Worm (Caenorhabditis elegans): ENCODE data around the gene T24H10.1.

The T24H10.1 gene

ce11 chrII:9126965-9127364, 27.8 kb downstream of the T24H10.1 start:
- TF ChIP-seq nhr-179 (tag; optimal IDR thresholded peaks at IDR 0.05) (no peak), C17E4.6 (GFP tag; IDR thresholded peaks at IDR 0.05) (no peak), hmg-1.2 (GFP tag; IDR thresholded peaks at IDR 0.05) (no peak), tbp1 (GFP tag; optimal IDR thresholded peaks at IDR 0.05) (no peak), lin-54 (GFP tag; optimal IDR thresholded peaks at IDR 0.05) (no peak), lir-1 (GFP tag; conservative IDR thresholded peaks at IDR 0.05) (no peak), rcor-1 (GFP tag; IDR thresholded peaks at IDR 0.05) (no peak), madf-6 (GFP tag; IDR thresholded peaks at IDR 0.05) (no peak), Y79H2A.3 (GFP tag; conservative IDR thresholded peaks at IDR 0.05) (no peak), ztf-22 (GFP tag; optimal IDR thresholded peaks at IDR 0.05) (no peak)

ce11 chrII:9127379-9127778, 28.2 kb downstream of the T24H10.1 start:
- TF ChIP-seq F22D6.2 (tag; optimal IDR thresholded peaks at IDR 0.05) (no peak), lin-54 (GFP tag; optimal IDR thresholded peaks at IDR 0.05) (no peak), C06A6.2 (GFP tag; conservative IDR thresholded peaks at IDR 0.05) (no peak), T07F8.4 (tag; optimal IDR thresholded peaks at IDR 0.05) (no peak), rpc-1 (optimal IDR thresholded peaks at IDR 0.05) (no peak), rpc-1 (tag; optimal IDR thresholded peaks at IDR 0.05) (no peak), madf-10 (tag; optimal IDR thresholded peaks at IDR 0.05) (no peak), hsf-1 (GFP tag; IDR thresholded peaks at IDR 0.05) (no peak), F33H1.4 (GFP tag; IDR thresholded peaks at IDR 0.05) (no peak), ZK185.1 (tag; optimal IDR thresholded peaks at IDR 0.05; ENCODE audit: poor library complexity, severe bottlenecking) (no peak), hmg-1.2 (GFP tag; IDR thresholded peaks at IDR 0.05) (no peak), attf-3 (GFP tag; conservative IDR thresholded peaks at IDR 0.05) (no peak), athp-1 (tag; optimal IDR thresholded peaks at IDR 0.05) (no peak)

- no peak; the same call in 1 of the 2 replicates for TF ChIP-seq egrh-3 (GFP tag; IDR thresholded peaks at IDR 0.05)
- TF ChIP-seq hsf-1 (GFP tag; IDR thresholded peaks at IDR 0.05) = peak; percentile 92
- peak; percentile 36 for TF ChIP-seq madf-10 (tag; optimal IDR thresholded peaks at IDR 0.05)
- no peak for TF ChIP-seq F57C9.4 (tag; optimal IDR thresholded peaks at IDR 0.05)
- TF ChIP-seq die-1 (tag; optimal IDR thresholded peaks at IDR 0.05) = no peak
- peak; percentile 72 for TF ChIP-seq attf-5 (GFP tag; optimal IDR thresholded peaks at IDR 0.05)
- TF ChIP-seq tbp1 (GFP tag; optimal IDR thresholded peaks at IDR 0.05) = peak; percentile 32
- TF ChIP-seq snpc-3.4 (tag; optimal IDR thresholded peaks at IDR 0.05) = no peak
- peak; percentile 49 for TF ChIP-seq rpc-1 (optimal IDR thresholded peaks at IDR 0.05)
- TF ChIP-seq rpc-1 (tag; optimal IDR thresholded peaks at IDR 0.05) = no peak
- TF ChIP-seq dox-1 (GFP tag; IDR thresholded peaks at IDR 0.05) = peak; percentile 37; the same call in 1 of the 2 replicates
- TF ChIP-seq nhr-27 (tag; optimal IDR thresholded peaks at IDR 0.05) = no peak
- TF ChIP-seq F37B4.10 (GFP tag; IDR thresholded peaks at IDR 0.05) = no peak
- no peak for TF ChIP-seq unc-62 (GFP tag; optimal IDR thresholded peaks at IDR 0.05)
- 0 out of 2 replicates have a peak, but pooled peaks have one; percentile 54 for TF ChIP-seq egl-18 (GFP tag; IDR thresholded peaks at IDR 0.05)
- TF ChIP-seq ztf-3 (GFP tag; optimal IDR thresholded peaks at IDR 0.05) = no peak
- TF ChIP-seq atf-7 (tag; optimal IDR thresholded peaks at IDR 0.05) = peak; percentile 30
- no peak for TF ChIP-seq ztf-22 (GFP tag; optimal IDR thresholded peaks at IDR 0.05)
- 0 out of 2 replicates have a peak, but pooled peaks have one; percentile 49 for TF ChIP-seq lin-26 (GFP tag; IDR thresholded peaks at IDR 0.05)
- TF ChIP-seq lsl-1 (GFP tag; optimal IDR thresholded peaks at IDR 0.05) = no peak
- TF ChIP-seq repo-1 (tag; optimal IDR thresholded peaks at IDR 0.05) = peak; percentile 29
- no peak for TF ChIP-seq hlh-12 (tag; optimal IDR thresholded peaks at IDR 0.05)
- TF ChIP-seq ztf-26 (tag; optimal IDR thresholded peaks at IDR 0.05) = peak; percentile 47
- TF ChIP-seq ZK185.1 (tag; optimal IDR thresholded peaks at IDR 0.05; ENCODE audit: poor library complexity, severe bottlenecking) = no peak
- TF ChIP-seq gei-17 (GFP tag; optimal IDR thresholded peaks at IDR 0.05) = peak; percentile 10
- no peak for TF ChIP-seq fkh-3 (tag; optimal IDR thresholded peaks at IDR 0.05)
- no peak for TF ChIP-seq lin-54 (GFP tag; optimal IDR thresholded peaks at IDR 0.05)
- no peak for TF ChIP-seq mes-4 (tag; optimal IDR thresholded peaks at IDR 0.05)
- TF ChIP-seq cebp-2 (GFP tag; IDR thresholded peaks at IDR 0.05) = no peak
- peak; percentile 11 for TF ChIP-seq ceh-27 (GFP tag; optimal IDR thresholded peaks at IDR 0.05)
- peak; percentile 95 for TF ChIP-seq cebp-1 (GFP tag; IDR thresholded peaks at IDR 0.05)
- TF ChIP-seq cebp-1 (tag; optimal IDR thresholded peaks at IDR 0.05) = peak; percentile 98
- no peak for TF ChIP-seq T26A5.8 (tag; optimal IDR thresholded peaks at IDR 0.05)
- no peak for TF ChIP-seq sptf-2 (GFP tag; optimal IDR thresholded peaks at IDR 0.05)
Measured at ce11 chrII:9128132-9128531, 29.0 kb downstream of the T24H10.1 start.

Measured in whole organism, young adult.